Worm (Caenorhabditis elegans) whole organism, L2 larva: Measurements from ENCODE around the gene dcr-1.

Source experiments
- ceh-82 ChIP-seq: fragments of 150-350 bp; optimal IDR thresholded peaks from 2 replicates; lab custom pipeline; 2014; ENCODE audit warnings: missing biosample characterization, missing genetic modification characterization
- nhr-12 ChIP-seq: fragments of 150-350 bp; optimal IDR thresholded peaks from 2 replicates; lab custom pipeline; 2014; ENCODE audit warnings: missing biosample characterization, missing genetic modification characterization
- snpc-4 ChIP-seq: fragments of 150-350 bp; optimal IDR thresholded peaks from 2 replicates; lab custom pipeline; 2014; ENCODE audit warnings: missing biosample characterization, missing genetic modification characterization
- unc-55 ChIP-seq: fragments of 150-350 bp; sonication (generic microtip); optimal IDR thresholded peaks from 3 replicates; lab custom pipeline; 2014; ENCODE audit warnings: missing biosample characterization, missing genetic modification reagents, missing genetic modification characterization

- TF ChIP-seq snpc-4 (tag; lab: Kevin White, UChicago) (no peak), ceh-82 (no peak), nhr-12 (tag; lab: Kevin White, UChicago) (no peak), unc-55 (peak; percentile 84)
Measured at ce11 chrIII:8106476-8106875, 26.4 kb upstream of the dcr-1 start.
